Fruit fly (Drosophila melanogaster) whole organism, adult: ENCODE results near the gene CG10467.

ENCODE experiments used
- CG11617 ChIP-seq: fragments of 200-800 bp; sonication (Bioruptor generic); optimal IDR thresholded peaks from 2 replicates; lab custom pipeline; 2017; ENCODE audit warnings: mild to moderate bottlenecking, missing biosample characterization, missing genetic modification reagents, missing genetic modification characterization
- CG12768 ChIP-seq: fragments of 200-800 bp; sonication (Bioruptor generic); optimal IDR thresholded peaks from 2 replicates; lab custom pipeline; 2017; ENCODE audit warnings: missing biosample characterization, missing genetic modification characterization, mild to moderate bottlenecking, moderate library complexity, missing genetic modification reagents
- CG14711 ChIP-seq: fragments of 200-800 bp; sonication (Bioruptor generic); optimal IDR thresholded peaks from 2 replicates; lab custom pipeline; 2018; ENCODE audit warnings: missing biosample characterization, mild to moderate bottlenecking, missing genetic modification characterization, moderate library complexity
- CG1620 ChIP-seq: fragments of 200-800 bp; sonication (Bioruptor generic); optimal IDR thresholded peaks from 2 replicates; lab custom pipeline; 2016; ENCODE audit warnings: missing biosample characterization, missing genetic modification characterization
- CG7101 ChIP-seq: fragments of 200-800 bp; sonication (Bioruptor generic); optimal IDR thresholded peaks from 2 replicates; lab custom pipeline; 2018; ENCODE audit warnings: missing biosample characterization, mild to moderate bottlenecking, missing genetic modification characterization, moderate library complexity
- Clk ChIP-seq: fragments of 200-800 bp; sonication (Bioruptor generic); optimal IDR thresholded peaks from 2 replicates; lab custom pipeline; 2017; ENCODE audit warnings: missing biosample characterization, missing genetic modification characterization
- Crg-1 ChIP-seq: fragments of 200-800 bp; sonication (Bioruptor generic); optimal IDR thresholded peaks from 2 replicates; lab custom pipeline; 2016; ENCODE audit warnings: missing biosample characterization, missing genetic modification characterization
- Hr96 ChIP-seq: fragments of 200-800 bp; sonication (Bioruptor generic); optimal IDR thresholded peaks from 2 replicates; lab custom pipeline; 2016; ENCODE audit warnings: missing biosample characterization, missing genetic modification characterization
- cnc ChIP-seq, 2 experiments: fragments of >200 bp; optimal IDR thresholded peaks; 2 replicates each; lab custom pipeline; 2017
- kay ChIP-seq: fragments of 200-800 bp; sonication (Bioruptor generic); peaks from one replicate; lab custom pipeline; 2016; ENCODE audit warnings: missing biosample characterization, missing genetic modification characterization, borderline replicate concordance
- ovo ChIP-seq: fragments of 200-800 bp; sonication (Bioruptor generic); optimal IDR thresholded peaks from 2 replicates; lab custom pipeline; 2016; ENCODE audit warnings: missing biosample characterization, missing genetic modification characterization
- pad ChIP-seq: fragments of 200-800 bp; sonication (Bioruptor generic); optimal IDR thresholded peaks from 3 replicates; lab custom pipeline; 2017; ENCODE audit warnings: missing biosample characterization, missing genetic modification characterization, mild to moderate bottlenecking, moderate library complexity, missing genetic modification reagents
- tj ChIP-seq: fragments of 200-800 bp; sonication (Bioruptor generic); optimal IDR thresholded peaks from 3 replicates; lab custom pipeline; 2017; ENCODE audit warnings: missing biosample characterization, mild to moderate bottlenecking, missing genetic modification characterization, moderate library complexity
- toe ChIP-seq: fragments of 200-800 bp; sonication (Bioruptor generic); optimal IDR thresholded peaks from 2 replicates; lab custom pipeline; 2016; ENCODE audit warnings: missing biosample characterization, missing genetic modification characterization

- TF ChIP-seq kay (GFP tag; lab: Kevin White, UChicago) (no peak), CG12768 (GFP tag; lab: Kevin White, UChicago) (no peak), CG14711 (tag; lab: Kevin White, UChicago) (no peak), Crg-1 (no peak), tj (no peak), Hr96 (GFP tag; lab: Kevin White, UChicago) (no peak), cnc (optimal IDR thresholded peaks at IDR 0.05; lab: Kevin White, UChicago) (no peak), toe (GFP tag; lab: Kevin White, UChicago) (no peak), ovo (no peak), CG7101 (tag; lab: Kevin White, UChicago) (no peak), Clk (GFP tag; lab: Kevin White, UChicago) (no peak), CG11617 (GFP tag; lab: Kevin White, UChicago) (no peak), CG1620 (GFP tag; lab: Kevin White, UChicago) (no peak), pad (GFP tag; lab: Kevin White, UChicago) (no peak)
These were observed 10.0 kb upstream of the CG10467 start for dm6 chr3L:6104551-6104950.
